Fruit fly (Drosophila melanogaster): ENCODE results near the gene Nhe1.

Nhe1 gene

DNA sequence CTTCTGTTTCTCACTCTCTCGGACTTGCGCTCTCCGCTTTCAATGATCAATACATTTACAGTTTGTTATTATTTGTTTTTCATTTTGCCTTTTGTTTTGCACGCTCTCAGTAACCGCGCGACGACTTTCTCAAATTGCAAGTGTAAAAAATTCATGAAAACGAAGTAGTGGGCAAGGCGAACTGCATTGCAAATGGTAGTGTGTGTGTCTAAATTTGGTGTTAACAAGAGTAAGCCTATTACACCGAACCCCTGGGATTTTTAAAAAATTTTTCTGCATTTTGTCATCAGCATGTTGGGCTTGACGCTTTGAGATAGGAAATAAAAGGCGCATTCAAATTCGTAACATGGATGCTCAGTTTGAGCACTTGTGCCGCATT, 39.3 kb downstream of the Nhe1 start:
- TF ChIP-seq CG9948 (tag; optimal IDR thresholded peaks at IDR 0.05) = no peak
- 0 out of 2 replicates have a peak, but pooled peaks have one; percentile 7 for TF ChIP-seq CG12605 (GFP tag; IDR thresholded peaks at IDR 0.05)
- TF ChIP-seq EcR (GFP tag; optimal IDR thresholded peaks at IDR 0.05) = no peak

DNA sequence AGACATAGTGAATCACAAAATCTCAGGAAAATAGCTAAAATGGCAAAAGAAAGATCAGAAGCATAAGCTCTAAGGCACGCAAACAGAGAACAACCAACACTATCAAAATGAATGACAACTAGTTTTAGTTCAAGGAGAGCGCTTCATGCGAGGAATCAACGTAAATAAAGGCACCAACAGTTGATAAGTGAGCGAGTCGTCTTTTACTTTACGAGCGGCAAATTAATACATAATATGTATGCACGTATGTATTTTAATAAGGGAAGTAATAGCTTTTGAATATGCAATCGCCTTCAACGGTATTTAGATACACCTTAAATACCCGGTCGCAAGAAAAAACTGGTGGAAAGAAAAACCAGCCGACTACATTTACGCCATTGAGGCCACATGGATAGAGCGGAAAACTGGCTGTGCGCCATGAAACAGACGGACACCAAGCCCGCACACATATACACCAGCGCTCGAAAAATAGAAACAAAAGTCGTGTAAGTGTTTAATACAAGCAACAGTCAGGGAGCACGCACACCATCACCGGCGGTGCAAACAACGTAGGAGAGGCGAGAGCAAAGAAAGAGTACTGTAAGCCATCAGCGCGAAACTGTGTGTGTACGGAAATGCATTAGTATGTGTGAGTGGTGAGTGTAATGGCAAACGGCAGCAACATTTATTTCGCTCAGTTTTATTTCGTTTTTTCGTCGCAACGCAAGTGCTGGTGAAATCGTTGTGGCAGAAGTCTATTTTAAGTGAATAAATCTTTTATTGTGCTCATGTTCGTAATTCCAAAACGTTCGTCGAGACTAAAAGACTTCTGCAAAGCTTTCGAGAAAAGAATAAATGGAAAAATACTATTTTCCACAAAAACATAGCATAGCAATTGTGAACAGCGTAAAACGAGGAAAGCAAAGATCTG, 39.9 kb downstream of the Nhe1 start, which contains the start of gene dbr:
Gene dbr, plus strand, starts transcription at position 114 of the 910 bp plus-strand sequence.
- TF ChIP-seq CG15710 (tag; optimal IDR thresholded peaks at IDR 0.05) = peak; percentile 75
- TF ChIP-seq Ets98B (GFP tag; IDR thresholded peaks at IDR 0.05) = peak; percentile 85
- TF ChIP-seq Pif1A (GFP tag; optimal IDR thresholded peaks at IDR 0.05) = peak; percentile 52
- peak; percentile 17 for TF ChIP-seq Pif1B (GFP tag; optimal IDR thresholded peaks at IDR 0.05)
- TF ChIP-seq CG10348 (GFP tag; IDR thresholded peaks at IDR 0.05) = no peak
- TF ChIP-seq CG14655 (GFP tag; optimal IDR thresholded peaks at IDR 0.05) = peak; percentile 75
- TF ChIP-seq CG12605 (GFP tag; IDR thresholded peaks at IDR 0.05) = peak; percentile 77
- peak; percentile 47 for TF ChIP-seq CG34367 (tag; optimal IDR thresholded peaks at IDR 0.05)
- peak; percentile 78 for TF ChIP-seq gl (tag; optimal IDR thresholded peaks at IDR 0.05)
- TF ChIP-seq CG8159 (tag; optimal IDR thresholded peaks at IDR 0.05) = peak; percentile 62
- TF ChIP-seq CG32121 (GFP tag; IDR thresholded peaks at IDR 0.05) = peak; percentile 75
- TF ChIP-seq EcR (GFP tag; optimal IDR thresholded peaks at IDR 0.05) = peak; percentile 6
- no peak; the same call in 1 of the 3 replicates for TF ChIP-seq fd96Ca (GFP tag; IDR thresholded peaks at IDR 0.05)
- TF ChIP-seq CG13204 (GFP tag; optimal IDR thresholded peaks at IDR 0.05) = peak; percentile 80
- TF ChIP-seq rn (GFP tag; IDR thresholded peaks at IDR 0.05) = no peak
- no peak for TF ChIP-seq D1 (tag; optimal IDR thresholded peaks at IDR 0.05)
- TF ChIP-seq CG17806 (tag; optimal IDR thresholded peaks at IDR 0.05) = peak; percentile 34
- peak; percentile 47 for TF ChIP-seq CG8301 (tag; optimal IDR thresholded peaks at IDR 0.05)
- TF ChIP-seq CG9948 (tag; optimal IDR thresholded peaks at IDR 0.05) = peak; percentile 33
- TF ChIP-seq Snoo (tag; optimal IDR thresholded peaks at IDR 0.05) = peak; percentile 34
- TF ChIP-seq CG4496 (GFP tag; IDR thresholded peaks at IDR 0.05) = peak; percentile 87

DNA sequence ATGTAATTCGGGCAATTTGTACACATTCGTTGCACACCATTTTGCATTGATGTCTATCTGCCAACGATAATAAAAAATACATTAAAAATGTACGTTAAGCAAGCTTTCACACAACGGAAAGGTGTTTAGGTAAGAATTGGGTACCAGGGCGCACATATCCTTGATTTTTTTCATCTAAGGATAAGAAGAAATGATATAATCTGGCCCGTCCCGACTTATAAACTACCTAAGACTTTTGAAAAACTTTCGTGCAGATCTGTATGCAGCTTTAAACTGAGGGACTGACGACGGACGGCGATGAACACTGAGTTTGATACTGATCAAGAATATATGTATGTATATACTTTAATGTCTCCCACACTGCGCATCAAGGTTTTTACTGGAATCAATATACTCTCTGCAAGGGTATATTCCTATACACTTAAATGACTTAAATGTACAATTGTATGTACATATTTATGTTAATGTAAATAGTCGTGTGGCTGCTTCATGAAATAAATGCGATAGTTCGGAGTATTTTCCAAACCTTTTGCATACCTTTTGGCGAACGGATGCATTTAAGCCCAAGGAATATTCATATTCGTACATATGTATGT, 41.1 kb downstream of the Nhe1 start, which contains the start of gene Cda5:
Gene Cda5, minus strand, starts transcription at position 51 of the 596 bp plus-strand sequence.
- TF ChIP-seq CG10348 (GFP tag; IDR thresholded peaks at IDR 0.05) = no peak
- no peak for TF ChIP-seq Ets98B (GFP tag; IDR thresholded peaks at IDR 0.05)
- TF ChIP-seq Pif1A (GFP tag; optimal IDR thresholded peaks at IDR 0.05) = no peak

DNA sequence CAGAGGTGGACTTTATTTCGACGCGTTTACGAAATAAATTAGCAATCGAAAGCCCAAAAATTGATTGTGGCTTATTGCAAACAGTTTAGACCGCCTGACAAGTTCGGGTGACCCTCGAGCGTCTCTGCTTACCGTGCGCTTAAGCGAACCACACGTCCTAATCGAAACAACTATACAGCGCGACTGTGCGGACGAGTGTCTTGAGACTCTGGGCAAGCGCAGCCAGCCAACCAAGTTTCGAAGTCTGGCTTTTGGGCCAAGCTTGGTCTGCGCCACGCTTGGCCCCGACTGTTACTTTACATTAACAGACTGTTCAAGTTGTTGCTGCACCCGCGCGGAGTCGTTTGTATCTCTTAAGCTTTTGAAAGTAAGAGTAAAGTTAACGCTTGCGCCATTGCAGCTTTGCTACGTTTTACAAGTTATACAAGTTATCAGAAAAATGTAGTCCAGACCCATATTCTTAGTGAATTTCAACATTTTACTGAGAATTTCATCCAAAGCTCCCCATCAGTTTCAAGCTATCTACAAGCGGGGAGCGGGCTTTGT, 47.4 kb downstream of the Nhe1 start:
- TF ChIP-seq Ets98B (GFP tag; IDR thresholded peaks at IDR 0.05) (peak; percentile 23; the same call in 1 of the 2 replicates), CG4496 (GFP tag; IDR thresholded peaks at IDR 0.05) (peak; percentile 33; the same call in 1 of the 3 replicates), Pif1A (GFP tag; optimal IDR thresholded peaks at IDR 0.05) (no peak)

DNA sequence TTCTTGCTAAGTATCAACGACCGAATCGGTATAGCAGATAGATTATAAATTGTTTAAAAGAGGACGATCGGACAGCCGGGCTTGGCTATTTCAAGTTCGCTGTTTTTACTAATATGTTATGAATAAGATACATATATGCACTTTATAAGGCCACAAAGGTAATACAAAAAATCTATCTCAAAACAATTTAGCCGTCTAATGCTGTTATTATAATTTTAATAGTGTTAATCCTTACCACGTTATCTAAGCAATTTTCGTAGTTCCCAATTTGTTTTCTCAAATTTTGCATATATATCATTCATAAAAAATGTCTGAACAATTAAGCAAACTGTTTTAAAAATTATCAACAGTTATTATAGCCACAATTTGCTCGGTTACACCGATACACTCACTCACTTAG, 49.7 kb downstream of the Nhe1 start:
- TF ChIP-seq CG4496 (GFP tag; IDR thresholded peaks at IDR 0.05) = no peak
